Worm (Caenorhabditis elegans): ENCODE measurements around the gene ugt-57.

DNA sequence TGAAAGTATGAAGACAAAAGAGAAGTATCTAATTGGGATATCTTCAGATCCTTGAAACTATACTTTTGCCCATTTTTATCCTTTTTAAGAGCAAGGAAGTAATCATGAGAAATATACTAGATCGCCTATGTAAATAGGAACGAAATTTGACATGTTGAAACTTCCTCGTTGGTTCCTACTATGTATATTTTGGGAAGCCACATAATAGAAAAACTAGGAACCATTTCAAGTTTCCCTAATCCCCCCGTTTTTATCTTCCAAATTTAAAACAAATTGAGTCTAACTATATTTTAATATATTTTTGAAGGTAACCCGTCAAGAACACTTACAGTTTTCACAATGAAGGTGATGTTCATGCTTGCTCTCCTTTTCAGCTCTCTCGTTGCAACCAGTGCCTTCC is 37.3 kb downstream of the ugt-57 start, which contains the start of gene flp-26:
- TF ChIP-seq fos-1 (tag; optimal IDR thresholded peaks at IDR 0.05), result no peak
- no peak for TF ChIP-seq dmd-4 (tag; optimal IDR thresholded peaks at IDR 0.05)
- no peak for TF ChIP-seq mdl-1 (tag; optimal IDR thresholded peaks at IDR 0.05)
- TF ChIP-seq aly-2 (tag; optimal IDR thresholded peaks at IDR 0.05), result no peak
- no peak for TF ChIP-seq ztf-1 (GFP tag; conservative IDR thresholded peaks at IDR 0.05)
- no peak for TF ChIP-seq ZK546.5 (tag; optimal IDR thresholded peaks at IDR 0.05)
- TF ChIP-seq skn-1 (tag; optimal IDR thresholded peaks at IDR 0.05), result no peak
- no peak for TF ChIP-seq ceh-82 (tag; optimal IDR thresholded peaks at IDR 0.05)
- TF ChIP-seq nhr-77 (tag; optimal IDR thresholded peaks at IDR 0.05), result no peak
